Fruit fly (Drosophila melanogaster): ENCODE measurements around the gene CG32576.

- TF ChIP-seq CG14655 (GFP tag; optimal IDR thresholded peaks at IDR 0.05) (no peak), fd96Ca (GFP tag; IDR thresholded peaks at IDR 0.05) (no peak), EcR (GFP tag; optimal IDR thresholded peaks at IDR 0.05) (no peak), Snoo (tag; optimal IDR thresholded peaks at IDR 0.05) (no peak), rn (GFP tag; IDR thresholded peaks at IDR 0.05) (no peak)
These were observed 21.4 kb upstream of the CG32576 start for dm6 chrX:16309764-16310163.
